Worm (Caenorhabditis elegans) whole organism, midembryonic: ENCODE results near the gene cbp-1.

Experiments used
- T22C8.4 ChIP-seq: fragments of 200-800 bp; sonication (Bioruptor generic); IDR thresholded peaks from 2 replicates; pipeline ENCODE4 v1.3.6; 2022; ENCODE audit warnings: missing genetic modification characterization, missing compliant biosample characterization
- flt-1 ChIP-seq: fragments of 200-800 bp; sonication (Bioruptor generic); IDR thresholded peaks from 2 replicates; pipeline ENCODE4 v1.3.6; 2022; ENCODE audit warnings: missing genetic modification characterization, missing compliant biosample characterization
- klf-2 ChIP-seq: fragments of 200-800 bp; sonication (Bioruptor generic); conservative IDR thresholded peaks from 2 replicates; pipeline ENCODE4 v1.3.6; 2022; ENCODE audit warnings: missing genetic modification reagents, missing genetic modification characterization, missing compliant biosample characterization
- med-1 ChIP-seq: sonication (generic microtip); optimal IDR thresholded peaks from 2 replicates; lab custom pipeline; 2017; ENCODE audit warnings: missing genetic modification characterization, mild to moderate bottlenecking, missing compliant biosample characterization, antibody characterized with exemption, missing genetic modification reagents; ENCODE audit not compliant: insufficient read depth
- ztf-29 ChIP-seq: fragments of 200-800 bp; sonication (Bioruptor generic); IDR thresholded peaks from 2 replicates; pipeline ENCODE4 v1.3.6; 2022; ENCODE audit warnings: missing genetic modification reagents, missing genetic modification characterization, missing compliant biosample characterization

DNA sequence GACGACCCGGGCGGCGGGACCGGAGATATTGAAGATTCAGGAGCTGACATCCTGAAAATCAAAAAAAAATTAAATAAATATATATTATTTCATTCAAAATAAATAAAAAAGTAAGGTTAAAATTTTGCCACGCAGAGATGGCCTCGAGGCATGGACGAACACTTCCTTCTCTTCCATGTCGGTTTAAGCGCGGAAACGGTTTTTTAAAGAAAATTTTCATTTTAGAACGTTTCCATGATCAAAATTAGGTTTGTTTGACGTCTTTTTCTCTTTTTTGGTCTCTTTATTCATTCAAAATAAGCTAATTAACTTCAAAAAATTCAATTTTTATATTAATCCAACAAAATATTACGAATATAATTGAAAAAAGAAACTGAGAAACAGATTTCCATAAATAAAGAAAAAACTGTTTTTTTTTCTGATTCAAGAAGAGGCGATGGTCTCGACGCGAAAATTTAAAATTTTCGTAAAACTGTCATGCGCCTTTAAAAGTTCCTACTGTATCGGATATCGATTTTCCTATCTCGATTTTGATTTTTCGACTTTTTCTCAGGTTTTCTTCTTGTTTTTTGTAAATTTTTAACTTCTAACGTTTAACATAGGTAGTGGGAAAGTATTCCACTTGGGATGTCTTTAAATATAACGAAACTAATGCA, 4.1 kb upstream of the cbp-1 start, which contains the start of gene gcc-2:
- TF ChIP-seq flt-1, result no peak
- TF ChIP-seq ztf-29 (GFP tag; lab: Robert Waterston, UW), result no peak
- TF ChIP-seq klf-2 (GFP tag; lab: Robert Waterston, UW), result no peak
- no peak for TF ChIP-seq med-1 (GFP tag; lab: Kevin White, UChicago)
- TF ChIP-seq T22C8.4 (GFP tag; lab: Robert Waterston, UW), result no peak
